Worm (Caenorhabditis elegans) whole organism, L3 larva: ENCODE results near the gene atf-6.

Experiments
- ZK546.5 ChIP-seq: sonication (generic microtip); optimal IDR thresholded peaks from 2 replicates; lab custom pipeline; 2017; ENCODE audit warnings: missing biosample characterization, missing genetic modification characterization
- aly-2 ChIP-seq: fragments of 150-350 bp; optimal IDR thresholded peaks from 2 replicates; lab custom pipeline; 2014; ENCODE audit warnings: missing biosample characterization, missing genetic modification characterization
- ama-1 ChIP-seq: fragments of 150-350 bp; optimal IDR thresholded peaks from 2 replicates; lab custom pipeline; 2018
- ceh-16 ChIP-seq: sonication (generic microtip); optimal IDR thresholded peaks from 2 replicates; lab custom pipeline; 2017; ENCODE audit warnings: missing biosample characterization, missing genetic modification characterization
- ceh-28 ChIP-seq: fragments of 150-350 bp; optimal IDR thresholded peaks from 2 replicates; lab custom pipeline; 2014; ENCODE audit warnings: missing biosample characterization, missing genetic modification reagents, missing genetic modification characterization
- ceh-82 ChIP-seq: fragments of 150-350 bp; optimal IDR thresholded peaks from 2 replicates; lab custom pipeline; 2014; ENCODE audit warnings: missing biosample characterization, missing genetic modification characterization
- ceh-9 ChIP-seq: sonication (generic microtip); optimal IDR thresholded peaks from 2 replicates; lab custom pipeline; 2018; ENCODE audit warnings: missing biosample characterization, missing genetic modification characterization
- daf-12 ChIP-seq: fragments of 150-350 bp; optimal IDR thresholded peaks from 2 replicates; lab custom pipeline; 2014; ENCODE audit warnings: missing biosample characterization, missing genetic modification reagents, missing genetic modification characterization
- egl-27 ChIP-seq: sonication (generic microtip); optimal IDR thresholded peaks from 4 replicates; lab custom pipeline; 2017; ENCODE audit warnings: missing biosample characterization, missing genetic modification reagents, missing genetic modification characterization
- egl-5 ChIP-seq: fragments of 150-350 bp; optimal IDR thresholded peaks from 2 replicates; lab custom pipeline; 2017; ENCODE audit warnings: missing biosample characterization, missing genetic modification reagents, missing genetic modification characterization, inconsistent platforms
- elt-2 ChIP-seq: sonication (generic microtip); optimal IDR thresholded peaks from 2 replicates; lab custom pipeline; 2016; ENCODE audit warnings: missing genetic modification reagents, mild to moderate bottlenecking, missing genetic modification characterization, missing compliant biosample characterization
- elt-3 ChIP-seq, 3 experiments: fragments of 150-350 bp in 1 of 3; sonication (generic microtip) in 2 of 3; optimal IDR thresholded peaks; 2 replicates in 2 of 3; 4 replicates in 1 of 3; lab custom pipeline; 2014 to 2017; ENCODE audit warnings: missing biosample characterization in 3 of 3, missing genetic modification characterization in 3 of 3
- eor-1 ChIP-seq, 2 experiments: fragments of 150-350 bp; optimal IDR thresholded peaks; 2 replicates each; lab custom pipeline; 2014 to 2018; ENCODE audit warnings: missing biosample characterization in 2 of 2, missing genetic modification characterization in 2 of 2
- fkh-10 ChIP-seq: sonication (generic microtip); optimal IDR thresholded peaks from 2 replicates; lab custom pipeline; 2017; ENCODE audit warnings: missing biosample characterization, missing genetic modification reagents, missing genetic modification characterization
- fkh-2 ChIP-seq: fragments of 150-350 bp; optimal IDR thresholded peaks from 2 replicates; lab custom pipeline; 2014; ENCODE audit warnings: missing biosample characterization, missing genetic modification reagents, missing genetic modification characterization
- fos-1 ChIP-seq: fragments of 150-350 bp; optimal IDR thresholded peaks from 2 replicates; lab custom pipeline; 2014; ENCODE audit warnings: missing biosample characterization, missing genetic modification characterization
- hmg-11 ChIP-seq: sonication (generic microtip); optimal IDR thresholded peaks from 2 replicates; lab custom pipeline; 2016; ENCODE audit warnings: missing genetic modification characterization, missing compliant biosample characterization
- jun-1 ChIP-seq: fragments of 150-350 bp; optimal IDR thresholded peaks from 2 replicates; lab custom pipeline; 2014; ENCODE audit warnings: missing biosample characterization, missing genetic modification reagents, missing genetic modification characterization
- lin-15B ChIP-seq: fragments of 150-350 bp; optimal IDR thresholded peaks from 2 replicates; lab custom pipeline; 2014; ENCODE audit warnings: missing biosample characterization, missing genetic modification characterization
- lin-39 ChIP-seq: fragments of 150-350 bp; optimal IDR thresholded peaks from 2 replicates; lab custom pipeline; 2018; ENCODE audit warnings: missing biosample characterization, missing genetic modification reagents, missing genetic modification characterization
- lsy-12 ChIP-seq: sonication (generic microtip); optimal IDR thresholded peaks from 2 replicates; lab custom pipeline; 2016; ENCODE audit warnings: mild to moderate bottlenecking, missing genetic modification characterization, missing compliant biosample characterization
- mdl-1 ChIP-seq: fragments of 150-350 bp; optimal IDR thresholded peaks from 2 replicates; lab custom pipeline; 2014; ENCODE audit warnings: missing biosample characterization, missing genetic modification characterization
- mml-1 ChIP-seq: fragments of 150-350 bp; sonication (generic microtip); optimal IDR thresholded peaks from 3 replicates; lab custom pipeline; 2014; ENCODE audit warnings: missing biosample characterization, missing genetic modification characterization
- nfya-1 ChIP-seq: sonication (generic microtip); optimal IDR thresholded peaks from 2 replicates; lab custom pipeline; 2017; ENCODE audit warnings: missing genetic modification characterization, mild to moderate bottlenecking, missing compliant biosample characterization, antibody characterized with exemption, moderate library complexity; ENCODE audit not compliant: insufficient read depth
- nhr-11 ChIP-seq: fragments of 150-350 bp; optimal IDR thresholded peaks from 2 replicates; lab custom pipeline; 2014; ENCODE audit warnings: missing biosample characterization, missing genetic modification characterization
- nhr-12 ChIP-seq: fragments of 150-350 bp; optimal IDR thresholded peaks from 2 replicates; lab custom pipeline; 2014; ENCODE audit warnings: missing biosample characterization, missing genetic modification characterization
- nhr-25 ChIP-seq: sonication (generic microtip); optimal IDR thresholded peaks from 2 replicates; lab custom pipeline; 2017; ENCODE audit warnings: missing biosample characterization, missing genetic modification characterization
- nhr-43 ChIP-seq: sonication (generic microtip); optimal IDR thresholded peaks from 2 replicates; lab custom pipeline; 2016; ENCODE audit warnings: mild to moderate bottlenecking, missing genetic modification characterization, missing compliant biosample characterization; ENCODE audit not compliant: poor library complexity, severe bottlenecking
- nhr-67 ChIP-seq: fragments of 150-350 bp; optimal IDR thresholded peaks from 2 replicates; lab custom pipeline; 2014; ENCODE audit warnings: missing biosample characterization, missing genetic modification characterization
- nhr-76 ChIP-seq: fragments of 150-350 bp; sonication (generic microtip); optimal IDR thresholded peaks from 5 replicates; lab custom pipeline; 2014; ENCODE audit warnings: missing biosample characterization, missing genetic modification characterization
- nhr-77 ChIP-seq: fragments of 150-350 bp; optimal IDR thresholded peaks from 2 replicates; lab custom pipeline; 2014; ENCODE audit warnings: missing biosample characterization, missing genetic modification characterization
- pqm-1 ChIP-seq: fragments of 150-350 bp; optimal IDR thresholded peaks from 2 replicates; lab custom pipeline; 2017; ENCODE audit warnings: missing biosample characterization, missing genetic modification characterization, inconsistent platforms
- skn-1 ChIP-seq: fragments of 150-350 bp; optimal IDR thresholded peaks from 2 replicates; lab custom pipeline; 2014; ENCODE audit warnings: missing biosample characterization, missing genetic modification characterization
- snpc-4 ChIP-seq: fragments of 150-350 bp; optimal IDR thresholded peaks from 2 replicates; lab custom pipeline; 2014; ENCODE audit warnings: missing biosample characterization, missing genetic modification characterization
- tbx-2 ChIP-seq: sonication (generic microtip); optimal IDR thresholded peaks from 2 replicates; lab custom pipeline; 2016; ENCODE audit warnings: mild to moderate bottlenecking, missing genetic modification characterization, missing compliant biosample characterization
- unc-39 ChIP-seq: sonication (generic microtip); optimal IDR thresholded peaks from 4 replicates; lab custom pipeline; 2017; ENCODE audit warnings: missing biosample characterization, missing genetic modification characterization
- unc-62 ChIP-seq: fragments of 150-350 bp; sonication (generic microtip); optimal IDR thresholded peaks from 4 replicates; lab custom pipeline; 2014; ENCODE audit warnings: missing biosample characterization, missing genetic modification reagents, missing genetic modification characterization
- ztf-11 ChIP-seq: fragments of 150-350 bp; optimal IDR thresholded peaks from 2 replicates; lab custom pipeline; 2014; ENCODE audit warnings: missing biosample characterization, missing genetic modification characterization
- ztf-4 ChIP-seq: fragments of 150-350 bp; optimal IDR thresholded peaks from 2 replicates; lab custom pipeline; 2014; ENCODE audit warnings: missing biosample characterization, missing genetic modification characterization

atf-6 gene

ce11 chrX:12523071-12523483, 42.3 kb downstream of the atf-6 start (continued):
- TF ChIP-seq nfya-1 (tag; lab: Kevin White, UChicago) (peak; percentile 29), lsy-12 (peak; percentile 41), hmg-11 (tag; lab: Kevin White, UChicago) (no peak), snpc-4 (tag; lab: Kevin White, UChicago) (peak; percentile 10), ceh-16 (tag; lab: Kevin White, UChicago) (no peak), tbx-2 (tag; lab: Kevin White, UChicago) (peak; percentile 1), ceh-9 (tag; lab: Kevin White, UChicago) (no peak), egl-5 (tag; lab: Kevin White, UChicago) (no peak), unc-62 (GFP tag; lab: Kevin White, UChicago) (no peak), nhr-77 (tag; lab: Kevin White, UChicago) (no peak), eor-1 (tag; optimal IDR thresholded peaks at IDR 0.05; lab: Kevin White, UChicago) (no peak)

DNA sequence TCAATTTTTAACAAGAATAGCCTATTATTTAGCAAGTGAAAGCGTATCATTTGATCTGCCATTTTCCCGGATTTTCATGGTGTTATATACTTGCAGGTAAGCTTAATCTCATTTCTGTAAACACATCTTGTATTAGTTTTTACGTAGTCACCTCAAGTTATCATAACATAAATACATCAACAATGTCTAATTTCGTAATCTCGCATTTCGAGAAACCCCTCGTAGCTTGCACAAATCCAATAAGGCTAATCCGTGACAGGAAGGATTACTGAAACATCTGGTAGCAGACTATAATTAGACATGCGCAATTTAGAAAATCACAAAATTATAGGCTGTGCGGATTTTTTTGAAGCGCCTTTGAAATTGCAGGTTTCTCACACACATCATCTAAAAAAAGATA, 43.8 kb downstream of the atf-6 start:
- TF ChIP-seq nhr-11 (tag; lab: Kevin White, UChicago), result no peak
- TF ChIP-seq ztf-11 (tag; lab: Kevin White, UChicago), result no peak
- no peak for TF ChIP-seq hmg-11 (tag; lab: Kevin White, UChicago)
- TF ChIP-seq fos-1 (tag; lab: Kevin White, UChicago), result no peak
- TF ChIP-seq elt-2, result no peak
- no peak for TF ChIP-seq nhr-12 (tag; lab: Kevin White, UChicago)
- no peak for TF ChIP-seq ZK546.5 (tag; lab: Kevin White, UChicago)
- no peak for TF ChIP-seq ztf-4 (tag; lab: Kevin White, UChicago)
- TF ChIP-seq snpc-4 (tag; lab: Kevin White, UChicago), result no peak

DNA sequence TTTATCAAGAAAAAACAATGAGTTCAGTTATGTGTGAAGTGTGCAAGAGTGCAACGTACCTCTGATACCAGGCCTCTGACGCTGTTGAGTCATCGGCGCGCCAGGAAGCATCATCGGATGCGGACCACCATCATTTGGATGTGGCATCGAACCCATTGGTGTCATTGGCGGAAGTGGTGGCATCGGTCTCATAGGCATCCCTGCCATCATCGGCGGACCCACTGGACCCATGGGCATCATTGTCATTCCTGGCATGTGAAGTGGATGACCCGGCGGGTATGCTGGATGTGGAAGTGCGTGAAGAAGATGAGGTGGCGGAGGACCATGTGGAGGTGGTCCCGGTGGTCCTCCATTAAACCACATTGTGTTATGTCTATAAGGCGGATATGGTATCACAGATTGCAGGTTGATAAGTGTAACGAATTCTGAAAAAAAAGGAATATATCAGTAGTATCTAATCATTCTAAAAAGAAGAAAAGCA, 44.7 kb downstream of the atf-6 start, which contains the start of gene scd-1:
Gene scd-1, minus strand, starts transcription at position 431 of the 481 bp plus-strand sequence.
- TF ChIP-seq lin-39 (tag; lab: Kevin White, UChicago) (no peak), fos-1 (tag; lab: Kevin White, UChicago) (no peak), ZK546.5 (tag; lab: Kevin White, UChicago) (no peak), nhr-76 (tag; lab: Kevin White, UChicago) (no peak), ztf-4 (tag; lab: Kevin White, UChicago) (no peak), nhr-12 (tag; lab: Kevin White, UChicago) (no peak), eor-1 (tag; optimal IDR thresholded peaks at IDR 0.05; lab: Kevin White, UChicago) (no peak), tbx-2 (tag; lab: Kevin White, UChicago) (no peak), unc-39 (tag; lab: Kevin White, UChicago) (no peak), mdl-1 (no peak), elt-2 (no peak), egl-27 (tag; lab: Kevin White, UChicago) (no peak), ceh-16 (tag; lab: Kevin White, UChicago) (no peak), lsy-12 (no peak), daf-12 (tag; lab: Kevin White, UChicago) (no peak), nhr-43 (tag; lab: Kevin White, UChicago) (no peak), ceh-28 (no peak)

DNA sequence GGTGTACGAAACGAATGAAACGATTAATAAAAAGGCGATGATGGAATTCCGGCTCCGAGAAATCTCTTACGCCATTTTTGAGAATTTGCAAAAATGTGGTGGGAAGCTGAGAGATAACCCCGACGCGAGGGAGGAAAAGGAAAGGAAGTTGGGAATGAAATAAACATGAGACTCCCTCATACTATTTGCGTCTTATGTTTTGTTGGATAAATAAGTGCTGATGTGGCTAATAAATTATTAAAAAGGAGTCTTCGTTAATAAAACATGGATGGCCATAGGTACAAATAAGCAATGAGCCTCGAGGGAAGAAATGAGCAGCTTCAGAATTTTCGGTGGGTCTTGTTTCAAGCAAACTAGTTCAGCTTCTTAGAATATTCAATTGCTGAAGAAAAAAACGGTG, 51.7 kb downstream of the atf-6 start:
- no peak for TF ChIP-seq lin-15B (tag; lab: Kevin White, UChicago)
- TF ChIP-seq elt-2, result no peak
- TF ChIP-seq, all 47 proteins: peak for 0

DNA sequence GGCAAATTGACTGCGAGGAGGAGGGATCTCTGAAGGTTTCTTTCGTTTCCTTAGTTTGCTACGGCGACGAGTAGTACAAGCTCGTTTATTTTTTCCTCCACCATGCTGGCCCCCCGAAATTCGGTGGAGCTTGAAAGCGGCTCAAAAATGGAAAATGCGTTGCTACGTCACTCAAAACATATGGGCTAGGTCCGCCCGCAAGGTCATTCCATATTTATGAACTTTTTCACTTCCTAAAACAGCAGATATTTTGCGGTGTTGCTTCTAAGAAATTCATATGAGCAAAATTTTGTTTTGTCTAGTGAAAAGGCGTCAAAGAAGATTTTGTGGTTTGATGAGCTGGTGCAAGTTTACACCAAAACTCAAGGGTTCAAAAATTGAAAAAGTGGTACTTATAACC, 53.7 kb downstream of the atf-6 start:
- no peak for TF ChIP-seq nhr-67
- TF ChIP-seq elt-3 (tag; optimal IDR thresholded peaks at IDR 0.05; lab: Kevin White, UChicago), result no peak
- no peak for TF ChIP-seq jun-1 (tag; lab: Kevin White, UChicago)
- TF ChIP-seq mdl-1, result no peak
- TF ChIP-seq mml-1, result no peak
- no peak for TF ChIP-seq ceh-16 (tag; lab: Kevin White, UChicago)
- no peak for TF ChIP-seq lin-15B (tag; lab: Kevin White, UChicago)
- TF ChIP-seq ZK546.5 (tag; lab: Kevin White, UChicago), result no peak
- TF ChIP-seq ceh-82 (tag; lab: Kevin White, UChicago), result no peak
- no peak for TF ChIP-seq aly-2 (tag; lab: Kevin White, UChicago)
- TF ChIP-seq ama-1 (lab: Kevin White, UChicago), result no peak
- no peak for TF ChIP-seq ceh-28
- no peak for TF ChIP-seq nhr-25 (tag; lab: Kevin White, UChicago)
- TF ChIP-seq lsy-12, result no peak
- no peak for TF ChIP-seq egl-27 (tag; lab: Kevin White, UChicago)
- no peak for TF ChIP-seq fkh-2 (tag; lab: Kevin White, UChicago)
- TF ChIP-seq ztf-11 (tag; lab: Kevin White, UChicago), result no peak
- no peak for TF ChIP-seq skn-1 (tag; lab: Kevin White, UChicago)
- no peak for TF ChIP-seq fkh-10 (GFP tag; lab: Kevin White, UChicago)
- no peak for TF ChIP-seq pqm-1 (tag; lab: Kevin White, UChicago)
